Fruit fly (Drosophila melanogaster) whole organism, prepupa: Measurements from ENCODE around the gene atms.

ENCODE experiments used
- Blimp-1 ChIP-seq: fragments of 200-800 bp; sonication (Bioruptor generic); optimal IDR thresholded peaks from 3 replicates; lab custom pipeline; 2017; ENCODE audit warnings: missing biosample characterization, missing genetic modification characterization, mild to moderate bottlenecking, moderate library complexity, missing genetic modification reagents
- CG15336 ChIP-seq: fragments of 200-800 bp; sonication (Bioruptor generic); IDR thresholded peaks from 2 replicates; pipeline ENCODE4 v1.3.6; 2022; ENCODE audit warnings: missing biosample characterization, missing genetic modification characterization
- CG1621 ChIP-seq: fragments of 200-800 bp; sonication (Bioruptor generic); optimal IDR thresholded peaks from 3 replicates; lab custom pipeline; 2018; ENCODE audit warnings: missing biosample characterization, mild to moderate bottlenecking, missing genetic modification characterization
- CG16779 ChIP-seq: fragments of 200-800 bp; sonication (Bioruptor generic); optimal IDR thresholded peaks from 3 replicates; lab custom pipeline; 2017; ENCODE audit warnings: missing biosample characterization, mild to moderate bottlenecking, missing genetic modification characterization
- CG3032 ChIP-seq: fragments of 200-800 bp; optimal IDR thresholded peaks from 2 replicates; lab custom pipeline; 2019; ENCODE audit warnings: missing biosample characterization, mild to moderate bottlenecking, missing genetic modification characterization, moderate library complexity
- CG4318 ChIP-seq: fragments of 200-800 bp; sonication (Bioruptor generic); optimal IDR thresholded peaks from 3 replicates; lab custom pipeline; 2017; ENCODE audit warnings: missing biosample characterization, mild to moderate bottlenecking, missing genetic modification characterization
- CG6163 ChIP-seq: fragments of 200-800 bp; sonication (Bioruptor generic); IDR thresholded peaks from 3 replicates; pipeline ENCODE4 v1.3.6; 2022; ENCODE audit warnings: missing biosample characterization, missing genetic modification characterization
- CG6854 ChIP-seq: fragments of 200-800 bp; sonication (Bioruptor generic); optimal IDR thresholded peaks from 2 replicates; lab custom pipeline; 2017; ENCODE audit warnings: missing biosample characterization, mild to moderate bottlenecking, missing genetic modification characterization
- CG8319 ChIP-seq: fragments of 200-800 bp; sonication (Bioruptor generic); optimal IDR thresholded peaks from 3 replicates; lab custom pipeline; 2016; ENCODE audit warnings: missing biosample characterization, missing genetic modification characterization
- CG8632 ChIP-seq: fragments of 200-800 bp; sonication (Bioruptor generic); optimal IDR thresholded peaks from 3 replicates; lab custom pipeline; 2016; ENCODE audit warnings: missing biosample characterization, missing genetic modification characterization
- CG9139 ChIP-seq: fragments of 200-800 bp; sonication (Bioruptor generic); optimal IDR thresholded peaks from 3 replicates; lab custom pipeline; 2017; ENCODE audit warnings: missing biosample characterization, mild to moderate bottlenecking, missing genetic modification characterization
- Eip93F ChIP-seq: fragments of 200-800 bp; sonication (Bioruptor generic); optimal IDR thresholded peaks from 2 replicates; lab custom pipeline; 2016; ENCODE audit warnings: missing biosample characterization, mild to moderate bottlenecking, missing genetic modification characterization
- Ets96B ChIP-seq: fragments of 200-800 bp; optimal IDR thresholded peaks from 2 replicates; lab custom pipeline; 2019; ENCODE audit warnings: missing biosample characterization, mild to moderate bottlenecking, missing genetic modification characterization, moderate library complexity
- Hr39 ChIP-seq: fragments of 200-800 bp; sonication (Bioruptor generic); optimal IDR thresholded peaks from 2 replicates; lab custom pipeline; 2016; ENCODE audit warnings: missing biosample characterization, missing genetic modification characterization
- Met ChIP-seq: fragments of 200-800 bp; sonication (Bioruptor generic); optimal IDR thresholded peaks from 3 replicates; lab custom pipeline; 2016; ENCODE audit warnings: missing biosample characterization, missing genetic modification characterization
- OdsH ChIP-seq: fragments of 200-800 bp; sonication (Bioruptor generic); optimal IDR thresholded peaks from 3 replicates; lab custom pipeline; 2016; ENCODE audit warnings: missing biosample characterization, missing genetic modification characterization
- Sox14 ChIP-seq: fragments of 200-800 bp; sonication (Bioruptor generic); optimal IDR thresholded peaks from 3 replicates; lab custom pipeline; 2016; ENCODE audit warnings: missing biosample characterization, missing genetic modification characterization
- eg ChIP-seq: fragments of 200-800 bp; sonication (Bioruptor generic); IDR thresholded peaks from 3 replicates; pipeline ENCODE4 v1.3.6; 2022; ENCODE audit warnings: missing biosample characterization, missing genetic modification characterization
- esn ChIP-seq: fragments of 200-800 bp; sonication (Bioruptor generic); optimal IDR thresholded peaks from 2 replicates; lab custom pipeline; 2016; ENCODE audit warnings: missing biosample characterization, mild to moderate bottlenecking, missing genetic modification characterization, moderate library complexity
- net ChIP-seq: fragments of 200-800 bp; sonication (Bioruptor generic); optimal IDR thresholded peaks from 3 replicates; lab custom pipeline; 2016; ENCODE audit warnings: missing biosample characterization, missing genetic modification characterization
- salr ChIP-seq, 2 experiments: fragments of 200-800 bp; sonication (Bioruptor generic); optimal IDR thresholded peaks; 3 replicates each; lab custom pipeline; 2016 to 2018; ENCODE audit warnings: missing biosample characterization in 2 of 2, missing genetic modification characterization in 2 of 2, mild to moderate bottlenecking in 1 of 2
- ss ChIP-seq, 2 experiments: fragments of 200-800 bp; sonication (Bioruptor generic); optimal IDR thresholded peaks; 2 replicates in 1 of 2; 3 replicates in 1 of 2; lab custom pipeline; 2017 to 2018; ENCODE audit warnings: mild to moderate bottlenecking in 2 of 2, missing biosample characterization in 2 of 2, missing genetic modification characterization in 2 of 2, moderate library complexity in 1 of 2
- topi ChIP-seq: fragments of 200-800 bp; sonication (Bioruptor generic); optimal IDR thresholded peaks from 3 replicates; lab custom pipeline; 2016; ENCODE audit warnings: missing biosample characterization, missing genetic modification characterization

Gene atms

dm6 chr3R:4821098-4821605, 71.3 kb downstream of the atms start, which contains the start of gene CG14657:
TSS of gene CG14657 (minus strand) at chr3R:4821432.
- TF ChIP-seq Blimp-1 (no peak), CG9139 (no peak), net (GFP tag; lab: Kevin White, UChicago) (no peak), CG6854 (GFP tag; lab: Kevin White, UChicago) (peak; percentile 39), Eip93F (GFP tag; lab: Kevin White, UChicago) (no peak), Sox14 (GFP tag; lab: Kevin White, UChicago) (peak; percentile 78), CG6163 (GFP tag; lab: Robert Waterston, UW) (no peak), esn (GFP tag; lab: Kevin White, UChicago) (peak; percentile 19), ss (GFP tag; optimal IDR thresholded peaks at IDR 0.05; lab: Kevin White, UChicago) (peak in 1 of 2 experiments; percentile 20), CG16779 (tag; lab: Kevin White, UChicago) (peak; percentile 54), eg (GFP tag; lab: Robert Waterston, UW) (no peak), topi (GFP tag; lab: Kevin White, UChicago) (no peak), Ets96B (tag; lab: Kevin White, UChicago) (no peak), CG15336 (GFP tag; lab: Robert Waterston, UW) (peak; percentile 23; the same call in 1 of the 2 replicates), CG8632 (GFP tag; lab: Kevin White, UChicago) (no peak), Hr39 (GFP tag; lab: Kevin White, UChicago) (no peak), CG1621 (tag; lab: Kevin White, UChicago) (peak; percentile 76), Met (GFP tag; lab: Kevin White, UChicago) (no peak), CG3032 (no peak), CG8319 (GFP tag; lab: Kevin White, UChicago) (no peak)

DNA sequence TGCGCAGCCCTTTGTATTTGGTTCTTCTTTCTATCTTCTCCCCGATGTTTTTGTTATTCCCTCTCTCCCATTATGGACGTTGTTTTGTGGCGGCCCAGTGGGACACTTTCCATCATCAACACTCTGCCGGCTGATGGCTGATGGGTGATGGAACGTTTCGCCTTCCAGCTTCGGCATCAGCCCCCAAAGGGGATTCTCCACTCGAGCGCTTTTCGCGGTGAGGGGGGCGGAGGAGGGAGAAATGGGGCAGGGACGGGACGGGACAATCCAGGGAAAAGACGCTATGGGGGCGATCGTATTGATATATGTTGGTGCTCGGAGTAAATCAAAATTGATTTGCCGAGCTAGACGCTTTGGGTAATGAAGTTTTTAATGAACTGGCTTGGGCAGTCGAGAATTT, 75.4 kb downstream of the atms start:
- TF ChIP-seq salr (GFP tag; optimal IDR thresholded peaks at IDR 0.05; lab: Kevin White, UChicago) (no peak), CG9139 (no peak), CG4318 (GFP tag; lab: Kevin White, UChicago) (no peak), OdsH (GFP tag; lab: Kevin White, UChicago) (no peak)
